Worm (Caenorhabditis elegans): ENCODE data around the gene pals-23.

Gene pals-23

DNA sequence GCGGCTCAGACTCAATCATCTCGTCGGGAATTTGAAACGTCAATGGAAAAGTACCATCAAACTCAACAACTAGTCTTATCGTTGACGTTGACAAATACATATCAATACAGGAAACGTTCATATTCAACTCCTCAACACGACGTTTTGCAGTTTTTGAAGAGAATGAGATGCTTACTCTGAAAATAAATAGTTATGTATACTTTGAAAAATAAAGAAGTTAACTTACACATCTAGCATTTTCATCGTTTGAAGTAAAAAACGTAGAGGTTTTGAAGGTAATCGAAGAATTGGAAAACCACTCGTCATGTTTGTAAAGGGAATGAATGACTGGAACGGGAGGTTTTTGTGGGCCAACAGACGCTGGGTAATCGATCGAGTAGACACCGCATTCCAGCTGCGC lies 16.3 kb downstream of the pals-23 start, which contains the start of gene fbxb-81:
Gene fbxb-81, minus strand, starts transcription at position 314 of the 400 bp plus-strand sequence.
- TF ChIP-seq unc-42 (tag; optimal IDR thresholded peaks at IDR 0.05) = no peak

DNA sequence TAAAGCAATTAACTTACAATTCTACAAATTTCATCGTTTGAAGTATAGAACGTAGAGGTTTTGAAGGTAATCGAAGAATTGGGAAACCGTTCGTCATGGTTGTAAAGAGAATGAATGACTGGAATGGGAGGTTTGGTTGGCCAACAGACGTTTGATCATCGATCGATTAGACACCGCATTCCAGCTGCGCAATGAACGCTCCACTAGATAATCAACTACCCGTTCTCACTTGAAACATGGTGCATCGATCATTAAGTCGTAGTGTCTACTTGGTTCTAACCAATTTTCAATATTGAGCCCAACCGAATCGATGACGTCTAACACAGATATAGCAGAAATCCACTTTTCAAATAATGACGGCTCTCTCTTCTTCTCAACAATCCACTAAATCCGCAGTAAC lies 18.5 kb downstream of the pals-23 start, which contains the start of gene fbxb-82:
Gene fbxb-82, minus strand, starts transcription at position 101 of the 400 bp plus-strand sequence.
- TF ChIP-seq sox-2 (GFP tag; IDR thresholded peaks at IDR 0.05) = no peak
- TF ChIP-seq hlh-15 (tag; optimal IDR thresholded peaks at IDR 0.05) = no peak
- no peak for TF ChIP-seq dve-1 (tag; optimal IDR thresholded peaks at IDR 0.05)
- no peak for TF ChIP-seq ceh-30 (tag; optimal IDR thresholded peaks at IDR 0.05)
- no peak for TF ChIP-seq C08G9.2 (tag; optimal IDR thresholded peaks at IDR 0.05)
- TF ChIP-seq unc-3 (GFP tag; conservative IDR thresholded peaks at IDR 0.05) = no peak
- no peak for TF ChIP-seq unc-3 (tag; optimal IDR thresholded peaks at IDR 0.05)
- no peak for TF ChIP-seq dmd-4 (tag; optimal IDR thresholded peaks at IDR 0.05; ENCODE audit: borderline replicate concordance)
- TF ChIP-seq C38D4.7 (GFP tag; optimal IDR thresholded peaks at IDR 0.05) = no peak
- no peak for TF ChIP-seq unc-42 (tag; optimal IDR thresholded peaks at IDR 0.05)
- TF ChIP-seq ttx-3 (tag; optimal IDR thresholded peaks at IDR 0.05) = no peak
- no peak for TF ChIP-seq Y22D7AL.16 (tag; optimal IDR thresholded peaks at IDR 0.05)
- no peak for TF ChIP-seq pros-1 (tag; optimal IDR thresholded peaks at IDR 0.05)
- TF ChIP-seq ceh-22 (tag; optimal IDR thresholded peaks at IDR 0.05) = no peak
- TF ChIP-seq zip-5 (tag; optimal IDR thresholded peaks at IDR 0.05) = no peak
- no peak for TF ChIP-seq ceh-34 (tag; optimal IDR thresholded peaks at IDR 0.05)

DNA sequence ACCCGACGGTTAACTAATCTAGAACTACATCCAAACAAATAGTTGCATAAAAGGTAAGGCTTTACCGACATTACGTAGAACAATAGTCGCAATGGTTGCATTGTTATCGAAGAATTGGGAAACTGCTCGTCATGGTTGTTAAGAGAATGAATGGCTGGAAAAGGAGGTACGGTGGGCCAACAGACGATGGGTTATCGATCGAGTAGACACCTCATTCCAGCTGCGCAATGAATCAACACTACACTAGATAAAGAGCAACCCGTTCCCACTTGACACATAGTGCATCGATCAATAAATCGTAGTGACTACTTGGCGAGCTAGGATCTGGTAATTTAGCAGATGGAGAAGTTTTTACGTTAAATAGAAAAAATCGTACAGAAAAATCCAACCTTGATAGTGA lies 20.5 kb downstream of the pals-23 start, which contains the start of the genes T17A3.12 and fbxb-83:
Gene T17A3.12, minus strand, starts transcription at position 101 of the 400 bp plus-strand sequence.
Gene fbxb-83, minus strand, starts transcription at position 134 of the 400 bp plus-strand sequence.
- TF ChIP-seq sdc-2 (tag; optimal IDR thresholded peaks at IDR 0.05) (no peak), fax-1 (tag; optimal IDR thresholded peaks at IDR 0.05) (no peak), C08G9.2 (tag; optimal IDR thresholded peaks at IDR 0.05) (no peak), pat-9 (tag; optimal IDR thresholded peaks at IDR 0.05) (no peak), pag-3 (tag; optimal IDR thresholded peaks at IDR 0.05; ENCODE audit: borderline replicate concordance) (no peak), hlh-15 (tag; optimal IDR thresholded peaks at IDR 0.05) (no peak), elt-4 (tag; optimal IDR thresholded peaks at IDR 0.05) (no peak), fkh-6 (tag; optimal IDR thresholded peaks at IDR 0.05) (no peak), F13H6.1 (tag; optimal IDR thresholded peaks at IDR 0.05) (no peak), ttx-3 (tag; optimal IDR thresholded peaks at IDR 0.05) (no peak), sox-2 (GFP tag; IDR thresholded peaks at IDR 0.05) (no peak), unc-42 (tag; optimal IDR thresholded peaks at IDR 0.05) (no peak)

DNA sequence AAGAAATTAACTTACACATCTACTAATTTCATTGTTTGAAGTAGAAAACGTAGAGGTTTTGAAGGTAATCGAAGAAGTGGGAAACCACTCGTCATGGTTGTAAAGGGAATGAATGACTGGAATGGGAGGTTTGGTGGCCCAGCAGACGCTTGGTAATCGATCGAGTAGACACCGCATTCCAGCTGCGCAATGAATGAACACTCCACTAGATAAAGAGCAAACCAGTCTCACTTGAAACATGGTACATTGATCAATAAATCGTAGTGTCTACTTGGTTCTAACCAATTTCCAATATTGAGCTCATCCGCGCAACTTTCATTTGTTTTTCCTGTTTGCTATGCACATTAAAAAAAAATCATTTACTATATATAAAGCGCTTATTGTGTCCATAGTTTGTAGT lies 21.8 kb downstream of the pals-23 start, which contains the start of gene fbxb-84:
Gene fbxb-84, minus strand, starts transcription at position 101 of the 400 bp plus-strand sequence.
- TF ChIP-seq eyg-1 (tag; optimal IDR thresholded peaks at IDR 0.05) (no peak), ceh-19 (GFP tag; optimal IDR thresholded peaks at IDR 0.05) (no peak)

DNA sequence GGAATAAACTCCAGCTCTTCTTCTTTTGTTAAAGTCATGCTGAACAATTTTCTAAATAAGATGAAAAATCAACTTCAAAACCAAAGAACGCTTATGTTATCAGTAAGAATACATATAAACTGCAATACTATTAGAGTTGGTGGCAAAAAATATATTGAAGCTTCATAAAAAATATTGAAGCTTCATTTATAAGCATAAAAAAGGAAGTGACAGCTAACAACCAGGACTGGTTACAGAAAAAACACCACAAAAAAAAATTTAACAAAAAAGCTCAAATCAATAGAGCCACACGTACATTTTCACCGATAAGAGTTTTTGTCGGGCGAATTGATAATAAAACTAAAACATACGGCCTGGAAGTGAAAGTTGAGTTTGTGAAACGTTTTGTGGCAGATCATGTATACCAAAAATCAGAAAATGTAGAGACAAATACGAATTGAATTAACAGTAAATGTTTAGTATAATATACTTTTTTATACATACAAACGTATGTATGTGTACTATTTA lies 23.0 kb downstream of the pals-23 start, which contains the start of gene sqst-5:
Gene sqst-5, minus strand, starts transcription at position 51 of the 507 bp plus-strand sequence.
- no peak for TF ChIP-seq hlh-30 (tag; optimal IDR thresholded peaks at IDR 0.05; ENCODE audit: insufficient read depth)

DNA sequence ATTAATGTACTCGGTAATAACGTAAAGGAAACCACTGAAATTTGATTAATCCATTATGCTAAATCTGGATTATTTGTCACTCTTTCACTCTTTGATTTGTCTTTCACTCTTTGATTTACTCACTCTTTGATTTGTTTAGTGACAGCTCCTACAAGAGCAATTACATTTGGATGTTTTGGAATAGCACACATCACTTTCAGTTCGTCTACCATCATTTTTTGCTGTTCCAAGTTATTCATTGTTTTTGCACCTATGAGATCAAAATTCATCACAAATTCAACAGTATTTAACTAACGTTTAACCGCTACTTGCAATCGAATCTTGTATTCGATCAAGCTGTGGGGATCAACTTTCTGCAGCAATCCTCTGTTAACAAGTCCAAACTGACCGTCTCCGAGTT lies 24.6 kb downstream of the pals-23 start:
- no peak for TF ChIP-seq ceh-22 (tag; optimal IDR thresholded peaks at IDR 0.05)
- no peak for TF ChIP-seq ztf-16 (tag; optimal IDR thresholded peaks at IDR 0.05)
- TF ChIP-seq ceh-30 (tag; optimal IDR thresholded peaks at IDR 0.05) = no peak
- no peak for TF ChIP-seq elt-2 (tag; optimal IDR thresholded peaks at IDR 0.05)
- TF ChIP-seq eyg-1 (tag; optimal IDR thresholded peaks at IDR 0.05) = no peak
- no peak for TF ChIP-seq fkh-10 (GFP tag; optimal IDR thresholded peaks at IDR 0.05)
- TF ChIP-seq ceh-34 (tag; optimal IDR thresholded peaks at IDR 0.05) = no peak
- no peak for TF ChIP-seq pha-4 (tag; optimal IDR thresholded peaks at IDR 0.05)
- TF ChIP-seq npax-4 (tag; optimal IDR thresholded peaks at IDR 0.05) = no peak
- TF ChIP-seq T23F11.4 (GFP tag; optimal IDR thresholded peaks at IDR 0.05) = no peak
- no peak for TF ChIP-seq gmeb-2 (tag; optimal IDR thresholded peaks at IDR 0.05)
- no peak for TF ChIP-seq hlh-6 (tag; optimal IDR thresholded peaks at IDR 0.05)
- no peak for TF ChIP-seq unc-86 (tag; optimal IDR thresholded peaks at IDR 0.05)
- TF ChIP-seq pat-9 (tag; optimal IDR thresholded peaks at IDR 0.05) = no peak
- TF ChIP-seq K02D7.2 (tag; optimal IDR thresholded peaks at IDR 0.05) = no peak
- no peak for TF ChIP-seq C08G9.2 (tag; optimal IDR thresholded peaks at IDR 0.05)
- TF ChIP-seq fax-1 (tag; optimal IDR thresholded peaks at IDR 0.05) = no peak

Measured in whole organism, late embryonic.